Fruit fly (Drosophila melanogaster): ENCODE results near the gene Atg4a.

The Atg4a gene

DNA sequence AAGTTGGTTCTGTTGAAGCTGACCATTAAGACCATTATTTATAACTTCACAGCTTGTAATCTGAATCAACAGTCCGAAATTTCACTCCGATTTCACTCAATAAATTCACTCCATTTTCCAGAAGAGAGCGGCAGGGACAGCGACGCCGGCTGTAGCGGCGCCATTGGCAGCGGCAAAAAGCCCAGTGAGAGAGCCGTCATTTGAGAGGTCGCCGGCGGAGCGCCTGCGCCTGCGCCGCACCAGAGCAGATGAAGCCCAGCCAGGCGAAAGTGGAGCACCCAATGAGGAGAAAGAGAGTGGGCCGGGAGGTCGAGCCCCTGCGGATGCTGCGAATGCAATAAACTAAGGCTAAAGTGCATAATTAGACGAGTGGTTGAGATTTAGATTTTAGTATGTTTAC is 2.0 kb downstream of the Atg4a start (continued):
- TF ChIP-seq CG10321 (GFP tag; IDR thresholded peaks at IDR 0.05) (no peak), CG7745 (tag; optimal IDR thresholded peaks at IDR 0.05) (no peak), CG4730 (GFP tag; IDR thresholded peaks at IDR 0.05) (no peak), Atf-2 (GFP tag; optimal IDR thresholded peaks at IDR 0.05) (no peak), zen2 (GFP tag; IDR thresholded peaks at IDR 0.05; ENCODE audit: partially characterized antibody) (no peak), Scr (GFP tag; IDR thresholded peaks at IDR 0.05; ENCODE audit: partially characterized antibody) (no peak), nerfin-2 (GFP tag; IDR thresholded peaks at IDR 0.05; ENCODE audit: partially characterized antibody) (no peak), CG11085 (GFP tag; IDR thresholded peaks at IDR 0.05) (no peak), croc (GFP tag; conservative IDR thresholded peaks at IDR 0.05) (no peak), CG5180 (GFP tag; optimal IDR thresholded peaks at IDR 0.05) (no peak), CkIIα-i1 (GFP tag; IDR thresholded peaks at IDR 0.05) (no peak), sr (GFP tag; IDR thresholded peaks at IDR 0.05) (0 out of 3 replicates have a peak, but pooled peaks have one; percentile 4), gcm2 (GFP tag; optimal IDR thresholded peaks at IDR 0.05) (no peak)

- peak; percentile 6; the same call in 1 of the 2 replicates for TF ChIP-seq CG14441 (GFP tag; IDR thresholded peaks at IDR 0.05)
- 0 out of 2 replicates have a peak, but pooled peaks have one; percentile 22 for TF ChIP-seq CG32532 (GFP tag; IDR thresholded peaks at IDR 0.05)
- peak; percentile 6 for TF ChIP-seq CG30431 (GFP tag; optimal IDR thresholded peaks at IDR 0.05)
- TF ChIP-seq hkb (optimal IDR thresholded peaks at IDR 0.05) = no peak
- TF ChIP-seq hkb (GFP tag; IDR thresholded peaks at IDR 0.05) = no peak
- TF ChIP-seq Ets65A (GFP tag) = peak; percentile 78
- 0 out of 2 replicates have a peak, but pooled peaks have one; percentile 12 for TF ChIP-seq CG9932 (GFP tag; IDR thresholded peaks at IDR 0.05)
- no peak for TF ChIP-seq stwl (tag; optimal IDR thresholded peaks at IDR 0.05)
- TF ChIP-seq Gug (GFP tag; IDR thresholded peaks at IDR 0.05) = 0 out of 4 replicates have a peak, but pooled peaks have one; percentile 1
- TF ChIP-seq Med (GFP tag) = peak; percentile 77
- TF ChIP-seq sisA (GFP tag; IDR thresholded peaks at IDR 0.05) = 0 out of 2 replicates have a peak, but pooled peaks have one; percentile 28
- no peak for TF ChIP-seq Sry-β (GFP tag; optimal IDR thresholded peaks at IDR 0.05)
- TF ChIP-seq CG15479 (GFP tag; optimal IDR thresholded peaks at IDR 0.05) = peak; percentile 22
- TF ChIP-seq CG7271 (tag; optimal IDR thresholded peaks at IDR 0.05) = no peak
- TF ChIP-seq zfh1 (GFP tag; IDR thresholded peaks at IDR 0.05) = no peak
These were observed 5.7 kb downstream of the Atg4a start for dm6 chr2L:1086312-1086906.

DNA sequence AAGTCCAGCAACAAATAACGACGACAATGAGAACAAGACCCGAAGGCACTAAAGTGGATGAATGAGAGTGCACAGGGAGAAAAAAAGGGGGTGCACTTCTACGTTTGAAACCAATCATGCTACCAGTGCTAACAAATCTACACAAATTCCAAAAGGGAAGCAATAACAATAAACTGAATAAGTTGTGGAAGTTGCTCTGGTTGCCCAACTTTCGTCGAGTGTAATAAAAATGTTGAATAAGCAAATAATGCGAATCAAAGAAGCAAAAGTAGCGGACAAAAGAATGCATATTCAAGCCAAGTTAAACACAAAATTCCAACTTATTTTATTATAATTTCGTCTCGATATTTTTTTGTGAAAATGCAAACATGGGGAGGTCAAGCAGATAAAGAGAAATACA is 11.0 kb downstream of the Atg4a start:
- TF ChIP-seq Nf-YA (GFP tag; IDR thresholded peaks at IDR 0.05) (no peak), CG1603 (tag; optimal IDR thresholded peaks at IDR 0.05) (peak; percentile 9), CG10654 (GFP tag; optimal IDR thresholded peaks at IDR 0.05) (no peak), NFAT (GFP tag; IDR thresholded peaks at IDR 0.05) (peak; percentile 28; the same call in 1 of the 2 replicates), CG14441 (GFP tag; IDR thresholded peaks at IDR 0.05) (0 out of 2 replicates have a peak, but pooled peaks have one; percentile 15), CG17328 (GFP tag; IDR thresholded peaks at IDR 0.05) (0 out of 2 replicates have a peak, but pooled peaks have one; percentile 13), MBD-R2 (GFP tag; IDR thresholded peaks at IDR 0.05) (0 out of 2 replicates have a peak, but pooled peaks have one; percentile 7), CG12236 (GFP tag; optimal IDR thresholded peaks at IDR 0.05) (no peak), ro (GFP tag; IDR thresholded peaks at IDR 0.05) (no peak), sisA (GFP tag; IDR thresholded peaks at IDR 0.05) (peak; percentile 32; the same call in 1 of the 2 replicates), sens (GFP tag) (peak; percentile 17), nau (GFP tag; optimal IDR thresholded peaks at IDR 0.05) (no peak), Ets65A (GFP tag) (no peak), CG32772 (GFP tag; IDR thresholded peaks at IDR 0.05) (0 out of 2 replicates have a peak, but pooled peaks have one; percentile 13), lab (GFP tag; optimal IDR thresholded peaks at IDR 0.05) (peak; percentile 2), CG10209 (GFP tag; optimal IDR thresholded peaks at IDR 0.05) (no peak), ranshi (GFP tag; IDR thresholded peaks at IDR 0.05) (0 out of 2 replicates have a peak, but pooled peaks have one; percentile 17), CG2120 (GFP tag; optimal IDR thresholded peaks at IDR 0.05) (peak; percentile 38), tap (tag; optimal IDR thresholded peaks at IDR 0.05) (no peak), lilli (GFP tag; optimal IDR thresholded peaks at IDR 0.05) (no peak), Ptx1 (GFP tag; IDR thresholded peaks at IDR 0.05) (no peak), Med (GFP tag) (peak; percentile 70), Sox102F (GFP tag; optimal IDR thresholded peaks at IDR 0.05) (peak; percentile 16), slbo (GFP tag; IDR thresholded peaks at IDR 0.05) (peak; percentile 38), esg (GFP tag; conservative IDR thresholded peaks at IDR 0.05) (no peak)

Data from whole organism, embryonic.